Fruit fly (Drosophila melanogaster) whole organism, prepupa: ENCODE measurements around the gene Cad87A.
A peak's percentile ranks its signal among the peaks of the same experiment; 100 is the strongest.

Experiments
- CG10631 ChIP-seq: fragments of 200-800 bp; sonication (Bioruptor generic); optimal IDR thresholded peaks from 2 replicates; lab custom pipeline; 2016; ENCODE audit warnings: missing biosample characterization, missing genetic modification characterization
- CG10669 ChIP-seq: fragments of 200-800 bp; sonication (Bioruptor generic); optimal IDR thresholded peaks from 3 replicates; lab custom pipeline; 2018; ENCODE audit warnings: missing biosample characterization, mild to moderate bottlenecking, missing genetic modification characterization, moderate library complexity
- CG15336 ChIP-seq: fragments of 200-800 bp; sonication (Bioruptor generic); IDR thresholded peaks from 2 replicates; pipeline ENCODE4 v1.3.6; 2022; ENCODE audit warnings: missing biosample characterization, missing genetic modification characterization
- CG3032 ChIP-seq: fragments of 200-800 bp; optimal IDR thresholded peaks from 2 replicates; lab custom pipeline; 2019; ENCODE audit warnings: missing biosample characterization, mild to moderate bottlenecking, missing genetic modification characterization, moderate library complexity
- CG32006 ChIP-seq: fragments of 200-800 bp; sonication (Bioruptor generic); optimal IDR thresholded peaks from 3 replicates; lab custom pipeline; 2017; ENCODE audit warnings: missing biosample characterization, mild to moderate bottlenecking, missing genetic modification characterization
- CG3919 ChIP-seq: fragments of 200-800 bp; sonication (Bioruptor generic); optimal IDR thresholded peaks from 3 replicates; lab custom pipeline; 2016; ENCODE audit warnings: missing biosample characterization, missing genetic modification characterization
- CG4318 ChIP-seq: fragments of 200-800 bp; sonication (Bioruptor generic); optimal IDR thresholded peaks from 3 replicates; lab custom pipeline; 2017; ENCODE audit warnings: missing biosample characterization, mild to moderate bottlenecking, missing genetic modification characterization
- CG6163 ChIP-seq: fragments of 200-800 bp; sonication (Bioruptor generic); IDR thresholded peaks from 3 replicates; pipeline ENCODE4 v1.3.6; 2022; ENCODE audit warnings: missing biosample characterization, missing genetic modification characterization
- CG6276 ChIP-seq: fragments of 200-800 bp; sonication (Bioruptor generic); optimal IDR thresholded peaks from 2 replicates; lab custom pipeline; 2017; ENCODE audit warnings: missing biosample characterization, mild to moderate bottlenecking, missing genetic modification characterization
- CG6808 ChIP-seq: fragments of 200-800 bp; sonication (Bioruptor generic); optimal IDR thresholded peaks from 3 replicates; lab custom pipeline; 2017; ENCODE audit warnings: missing biosample characterization, missing genetic modification characterization, mild to moderate bottlenecking, moderate library complexity, missing genetic modification reagents
- CG6854 ChIP-seq: fragments of 200-800 bp; sonication (Bioruptor generic); optimal IDR thresholded peaks from 2 replicates; lab custom pipeline; 2017; ENCODE audit warnings: missing biosample characterization, mild to moderate bottlenecking, missing genetic modification characterization
- CG7368 ChIP-seq: fragments of 200-800 bp; sonication (Bioruptor generic); optimal IDR thresholded peaks from 3 replicates; lab custom pipeline; 2016; ENCODE audit warnings: missing biosample characterization, missing genetic modification characterization
- CG8119 ChIP-seq: fragments of 200-800 bp; sonication (Bioruptor generic); IDR thresholded peaks from 3 replicates; pipeline ENCODE4 v1.3.6; 2022; ENCODE audit warnings: missing biosample characterization, missing genetic modification characterization
- CG8319 ChIP-seq: fragments of 200-800 bp; sonication (Bioruptor generic); optimal IDR thresholded peaks from 3 replicates; lab custom pipeline; 2016; ENCODE audit warnings: missing biosample characterization, missing genetic modification characterization
- Eip78C ChIP-seq: fragments of 200-800 bp; sonication (Bioruptor generic); peaks from one replicate; lab custom pipeline; 2016; ENCODE audit warnings: missing biosample characterization, missing genetic modification characterization
- Ets21C ChIP-seq: fragments of 200-800 bp; sonication (Bioruptor generic); optimal IDR thresholded peaks from 3 replicates; lab custom pipeline; 2016; ENCODE audit warnings: missing biosample characterization, missing genetic modification characterization
- Ets96B ChIP-seq: fragments of 200-800 bp; optimal IDR thresholded peaks from 2 replicates; lab custom pipeline; 2019; ENCODE audit warnings: missing biosample characterization, mild to moderate bottlenecking, missing genetic modification characterization, moderate library complexity
- Gug ChIP-seq: fragments of 200-800 bp; sonication (Bioruptor generic); IDR thresholded peaks from 2 replicates; pipeline ENCODE4 v1.3.6; 2022; ENCODE audit warnings: missing biosample characterization, missing genetic modification characterization
- Hr4 ChIP-seq: fragments of 200-800 bp; sonication (Bioruptor generic); optimal IDR thresholded peaks from 3 replicates; lab custom pipeline; 2016; ENCODE audit warnings: missing biosample characterization, missing genetic modification characterization
- Lpt ChIP-seq: fragments of 200-800 bp; sonication (Bioruptor generic); optimal IDR thresholded peaks from 3 replicates; lab custom pipeline; 2016; ENCODE audit warnings: missing biosample characterization, missing genetic modification characterization
- Met ChIP-seq: fragments of 200-800 bp; sonication (Bioruptor generic); optimal IDR thresholded peaks from 3 replicates; lab custom pipeline; 2016; ENCODE audit warnings: missing biosample characterization, missing genetic modification characterization
- OdsH ChIP-seq: fragments of 200-800 bp; sonication (Bioruptor generic); optimal IDR thresholded peaks from 3 replicates; lab custom pipeline; 2016; ENCODE audit warnings: missing biosample characterization, missing genetic modification characterization
- Sox15 ChIP-seq: fragments of 200-800 bp; sonication (Bioruptor generic); optimal IDR thresholded peaks from 3 replicates; lab custom pipeline; 2016; ENCODE audit warnings: missing biosample characterization, missing genetic modification characterization
- achi ChIP-seq: fragments of 200-800 bp; sonication (Bioruptor generic); optimal IDR thresholded peaks from 3 replicates; lab custom pipeline; 2016; ENCODE audit warnings: missing biosample characterization, missing genetic modification characterization
- cyc ChIP-seq: fragments of 200-800 bp; sonication (Bioruptor generic); optimal IDR thresholded peaks from 3 replicates; lab custom pipeline; 2016; ENCODE audit warnings: missing biosample characterization, missing genetic modification characterization
- dac ChIP-seq: fragments of 200-800 bp; sonication (Bioruptor generic); optimal IDR thresholded peaks from 2 replicates; lab custom pipeline; 2017; ENCODE audit warnings: missing biosample characterization, mild to moderate bottlenecking, missing genetic modification characterization
- dsx ChIP-seq: fragments of 200-800 bp; optimal IDR thresholded peaks from 3 replicates; lab custom pipeline; 2019; ENCODE audit warnings: missing biosample characterization, mild to moderate bottlenecking, missing genetic modification characterization, moderate library complexity; ENCODE audit not compliant: poor library complexity, severe bottlenecking
- eg ChIP-seq: fragments of 200-800 bp; sonication (Bioruptor generic); IDR thresholded peaks from 3 replicates; pipeline ENCODE4 v1.3.6; 2022; ENCODE audit warnings: missing biosample characterization, missing genetic modification characterization
- esn ChIP-seq: fragments of 200-800 bp; sonication (Bioruptor generic); optimal IDR thresholded peaks from 2 replicates; lab custom pipeline; 2016; ENCODE audit warnings: missing biosample characterization, mild to moderate bottlenecking, missing genetic modification characterization, moderate library complexity
- fd59A ChIP-seq: fragments of 200-800 bp; sonication (Bioruptor generic); optimal IDR thresholded peaks from 2 replicates; lab custom pipeline; 2017; ENCODE audit warnings: missing biosample characterization, mild to moderate bottlenecking, missing genetic modification characterization, missing genetic modification reagents
- fd85E ChIP-seq: fragments of 200-800 bp; sonication (Bioruptor generic); optimal IDR thresholded peaks from 3 replicates; lab custom pipeline; 2016; ENCODE audit warnings: missing biosample characterization, missing genetic modification characterization
- fkh ChIP-seq: fragments of 200-800 bp; sonication (Bioruptor generic); optimal IDR thresholded peaks from 3 replicates; lab custom pipeline; 2017; ENCODE audit warnings: missing biosample characterization, mild to moderate bottlenecking, missing genetic modification characterization, moderate library complexity
- lz ChIP-seq: fragments of 200-800 bp; sonication (Bioruptor generic); optimal IDR thresholded peaks from 3 replicates; lab custom pipeline; 2016; ENCODE audit warnings: missing biosample characterization, missing genetic modification characterization
- pdm3 ChIP-seq: fragments of 200-800 bp; sonication (Bioruptor generic); optimal IDR thresholded peaks from 3 replicates; lab custom pipeline; 2016; ENCODE audit warnings: missing biosample characterization, missing genetic modification characterization
- salr ChIP-seq, 2 experiments: fragments of 200-800 bp; sonication (Bioruptor generic); optimal IDR thresholded peaks; 3 replicates each; lab custom pipeline; 2016 to 2018; ENCODE audit warnings: missing biosample characterization in 2 of 2, missing genetic modification characterization in 2 of 2, mild to moderate bottlenecking in 1 of 2
- spab ChIP-seq: fragments of 200-800 bp; sonication (Bioruptor generic); optimal IDR thresholded peaks from 2 replicates; lab custom pipeline; 2017; ENCODE audit warnings: missing biosample characterization, mild to moderate bottlenecking, missing genetic modification characterization, missing genetic modification reagents
- svp ChIP-seq: fragments of 200-800 bp; sonication (Bioruptor generic); peaks from one replicate; lab custom pipeline; 2016; ENCODE audit warnings: missing biosample characterization, missing genetic modification characterization

The Cad87A gene

dm6 chr3R:11849378-11850249 is 99.3 kb downstream of the Cad87A start (continued):
- peak; percentile 81 for TF ChIP-seq CG6276 (GFP tag; lab: Kevin White, UChicago)
- peak; percentile 80 for TF ChIP-seq fkh
- TF ChIP-seq CG3919 (GFP tag; lab: Kevin White, UChicago): peak; percentile 92
- peak; percentile 95 for TF ChIP-seq Hr4 (GFP tag; lab: Kevin White, UChicago)
- TF ChIP-seq CG32006 (GFP tag; lab: Kevin White, UChicago): peak; percentile 93
- peak; percentile 60 for TF ChIP-seq Ets21C (GFP tag; lab: Kevin White, UChicago)
- peak; percentile 93 for TF ChIP-seq eg
- peak; percentile 73 for TF ChIP-seq spab (GFP tag; lab: Kevin White, UChicago)
- peak; percentile 81 for TF ChIP-seq dsx
- TF ChIP-seq lz: peak; percentile 73
- peak; percentile 88 for TF ChIP-seq CG10631 (GFP tag; lab: Kevin White, UChicago)
- peak; percentile 89 for TF ChIP-seq CG15336 (GFP tag; lab: Robert Waterston, UW)
- TF ChIP-seq pdm3 (GFP tag; lab: Kevin White, UChicago): peak; percentile 88
- peak; percentile 75 for TF ChIP-seq Sox15 (GFP tag; lab: Kevin White, UChicago)
- TF ChIP-seq Gug (GFP tag; lab: Robert Waterston, UW): peak; percentile 87
- peak; percentile 69 for TF ChIP-seq CG6808 (GFP tag; lab: Kevin White, UChicago)
- peak; percentile 81 for TF ChIP-seq cyc (GFP tag; lab: Kevin White, UChicago)
- TF ChIP-seq esn (GFP tag; lab: Kevin White, UChicago): peak; percentile 77
- TF ChIP-seq Eip78C: peak; percentile 96

dm6 chr3R:11847379-11847778 is 101.5 kb downstream of the Cad87A start:
- TF ChIP-seq Met (GFP tag; lab: Kevin White, UChicago) (no peak), CG3919 (GFP tag; lab: Kevin White, UChicago) (peak; percentile 28), CG10631 (GFP tag; lab: Kevin White, UChicago) (peak; percentile 6), CG6163 (GFP tag; lab: Robert Waterston, UW) (peak; percentile 49; the same call in 1 of the 3 replicates), eg (peak; percentile 71; the same call in 2 of the 3 replicates), CG10669 (GFP tag; lab: Kevin White, UChicago) (peak; percentile 30), CG8119 (GFP tag; lab: Robert Waterston, UW) (peak; percentile 68), Eip78C (peak; percentile 63), Lpt (no peak), achi (peak; percentile 31), fd59A (no peak), CG3032 (peak; percentile 10), CG6808 (GFP tag; lab: Kevin White, UChicago) (no peak), pdm3 (GFP tag; lab: Kevin White, UChicago) (no peak), CG15336 (GFP tag; lab: Robert Waterston, UW) (peak; percentile 68), fd85E (GFP tag; lab: Kevin White, UChicago) (no peak), svp (GFP tag; lab: Kevin White, UChicago) (peak; percentile 56), CG32006 (GFP tag; lab: Kevin White, UChicago) (peak; percentile 60), spab (GFP tag; lab: Kevin White, UChicago) (peak; percentile 1), CG8319 (GFP tag; lab: Kevin White, UChicago) (no peak), Hr4 (GFP tag; lab: Kevin White, UChicago) (peak; percentile 2), Sox15 (GFP tag; lab: Kevin White, UChicago) (no peak), CG7368 (GFP tag; lab: Kevin White, UChicago) (no peak), CG6276 (GFP tag; lab: Kevin White, UChicago) (peak; percentile 2), CG6854 (GFP tag; lab: Kevin White, UChicago) (no peak), dsx (peak; percentile 18), Ets96B (tag; lab: Kevin White, UChicago) (peak; percentile 4), salr (GFP tag; optimal IDR thresholded peaks at IDR 0.05; lab: Kevin White, UChicago) (peak in 1 of 2 experiments; percentile 19), OdsH (GFP tag; lab: Kevin White, UChicago) (peak; percentile 4), dac (peak; percentile 9), CG4318 (GFP tag; lab: Kevin White, UChicago) (peak; percentile 4)
